Worm (Caenorhabditis elegans) whole organism, early embryonic: Measurements from ENCODE around the gene ZK218.11.

Experiments
- ama-1 ChIP-seq: fragments of 150-350 bp; optimal IDR thresholded peaks from 2 replicates; lab custom pipeline; 2014
- ceh-36 ChIP-seq: sonication (generic microtip); optimal IDR thresholded peaks from 2 replicates; lab custom pipeline; 2016; ENCODE audit warnings: missing genetic modification characterization, inconsistent platforms, missing compliant biosample characterization
- flt-1 ChIP-seq: fragments of 200-800 bp; sonication (Bioruptor generic); IDR thresholded peaks from 2 replicates; pipeline ENCODE4 v1.3.6; 2022; ENCODE audit warnings: missing genetic modification characterization, missing compliant biosample characterization
- hmbx-1 ChIP-seq: sonication (generic microtip); optimal IDR thresholded peaks from 2 replicates; lab custom pipeline; 2016; ENCODE audit warnings: mild to moderate bottlenecking, missing genetic modification characterization, missing compliant biosample characterization
- pes-1 ChIP-seq: fragments of 200-800 bp; sonication (Bioruptor generic); IDR thresholded peaks from 2 replicates; pipeline ENCODE4 v1.3.6; 2022; ENCODE audit warnings: missing genetic modification reagents, missing genetic modification characterization, missing compliant biosample characterization
- sea-1 ChIP-seq: fragments of 200-800 bp; sonication (Bioruptor generic); conservative IDR thresholded peaks from 2 replicates; pipeline ENCODE4 v1.3.6; 2022; ENCODE audit warnings: missing genetic modification characterization, missing compliant biosample characterization

Gene ZK218.11

ce11 chrV:17059987-17060386 is 48.2 kb downstream of the ZK218.11 start, which contains the start of gene sri-66:
TSS of gene sri-66 (plus strand) at chrV:17060287.
- TF ChIP-seq hmbx-1 (no peak), sea-1 (GFP tag; lab: Robert Waterston, UW) (no peak), ama-1 (no peak), pes-1 (GFP tag; lab: Robert Waterston, UW) (no peak), ceh-36 (tag; lab: Kevin White, UChicago) (no peak), flt-1 (GFP tag; lab: Robert Waterston, UW) (no peak)
